Fruit fly (Drosophila melanogaster): ENCODE measurements around the gene CG15892.

Gene CG15892

DNA sequence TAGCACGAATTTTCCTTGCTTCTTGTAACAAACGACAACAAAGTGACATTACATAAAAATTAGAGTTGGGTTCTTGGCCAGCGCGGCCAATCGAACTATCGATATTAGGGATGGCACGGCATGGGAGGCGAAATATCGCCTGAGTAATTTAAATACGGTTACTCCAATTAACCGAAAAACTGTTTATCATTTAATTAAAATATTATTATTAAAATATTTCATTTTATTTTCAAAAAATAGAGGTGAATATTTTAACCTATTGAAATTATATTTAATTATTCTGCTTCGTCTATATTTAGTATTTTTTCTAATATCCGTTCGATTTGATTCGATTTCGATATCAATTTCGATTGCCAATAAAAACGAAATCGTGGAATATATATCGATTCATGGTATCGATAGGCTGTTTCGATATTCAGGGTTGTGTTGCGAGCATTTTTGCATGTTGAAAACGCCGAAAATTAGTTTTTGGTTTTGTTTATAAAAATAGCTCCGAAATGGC is 38.7 kb downstream of the CG15892 start, which contains the start of the genes Rbcn-3A and Spx (continued):
- TF ChIP-seq CG6654 (GFP tag; optimal IDR thresholded peaks at IDR 0.05) (no peak), ro (GFP tag; IDR thresholded peaks at IDR 0.05) (no peak), ac (GFP tag; optimal IDR thresholded peaks at IDR 0.05) (no peak), CG18262 (tag; optimal IDR thresholded peaks at IDR 0.05) (peak; percentile 38), CG14441 (GFP tag; IDR thresholded peaks at IDR 0.05) (no peak), tap (tag; optimal IDR thresholded peaks at IDR 0.05) (no peak), slou (GFP tag; optimal IDR thresholded peaks at IDR 0.05) (peak; percentile 21), nau (GFP tag; optimal IDR thresholded peaks at IDR 0.05) (no peak), CG8281 (tag; optimal IDR thresholded peaks at IDR 0.05) (no peak), CG6854 (GFP tag; optimal IDR thresholded peaks at IDR 0.05) (no peak), CrebB (tag; optimal IDR thresholded peaks at IDR 0.05) (no peak), zen2 (GFP tag; IDR thresholded peaks at IDR 0.05; ENCODE audit: partially characterized antibody) (peak; percentile 64; the same call in 1 of the 3 replicates), ERR (GFP tag; optimal IDR thresholded peaks at IDR 0.05) (no peak), cwo (GFP tag; optimal IDR thresholded peaks at IDR 0.05) (no peak), Xbp1 (GFP tag; optimal IDR thresholded peaks at IDR 0.05) (peak; percentile 40), CG3847 (GFP tag; IDR thresholded peaks at IDR 0.05) (0 out of 2 replicates have a peak, but pooled peaks have one; percentile 25), sqz (GFP tag; optimal IDR thresholded peaks at IDR 0.05) (no peak), Meics (GFP tag; optimal IDR thresholded peaks at IDR 0.05) (peak; percentile 12), pnt (GFP tag; optimal IDR thresholded peaks at IDR 0.05) (no peak), CG32767 (GFP tag; IDR thresholded peaks at IDR 0.05) (0 out of 2 replicates have a peak, but pooled peaks have one; percentile 12), ara (GFP tag; IDR thresholded peaks at IDR 0.05) (no peak), hb (GFP tag; IDR thresholded peaks at IDR 0.05; ENCODE audit: partially characterized antibody) (peak; percentile 85; the same call in 1 of the 3 replicates), CG13894 (tag; optimal IDR thresholded peaks at IDR 0.05) (peak; percentile 8), chinmo (GFP tag; IDR thresholded peaks at IDR 0.05; ENCODE audit: partially characterized antibody) (0 out of 4 replicates have a peak, but pooled peaks have one; percentile 80), CG4360 (GFP tag; IDR thresholded peaks at IDR 0.05) (no peak), Fer2 (tag; optimal IDR thresholded peaks at IDR 0.05) (no peak), CG17802 (tag; optimal IDR thresholded peaks at IDR 0.05) (no peak), HLH4C (GFP tag; IDR thresholded peaks at IDR 0.05; ENCODE audit: partially characterized antibody) (peak; percentile 92), tx (GFP tag; optimal IDR thresholded peaks at IDR 0.05) (no peak), Dref (GFP tag; IDR thresholded peaks at IDR 0.05) (peak; percentile 77), bcd (GFP tag; optimal IDR thresholded peaks at IDR 0.05) (no peak), CG4424 (GFP tag; optimal IDR thresholded peaks at IDR 0.05) (peak; percentile 40), CG4820 (GFP tag; optimal IDR thresholded peaks at IDR 0.05) (no peak), Eip74EF (GFP tag; optimal IDR thresholded peaks at IDR 0.05) (no peak), Atf-2 (GFP tag; optimal IDR thresholded peaks at IDR 0.05) (no peak), lmd (GFP tag; IDR thresholded peaks at IDR 0.05) (no peak; the same call in 1 of the 2 replicates), repo (GFP tag; optimal IDR thresholded peaks at IDR 0.05) (no peak), en (GFP tag; optimal IDR thresholded peaks at IDR 0.05) (no peak), CG34422 (GFP tag; IDR thresholded peaks at IDR 0.05) (peak; percentile 35; the same call in 1 of the 3 replicates), pros (GFP tag; optimal IDR thresholded peaks at IDR 0.05) (no peak), Six4 (GFP tag; optimal IDR thresholded peaks at IDR 0.05) (no peak), Hr78 (GFP tag; optimal IDR thresholded peaks at IDR 0.05) (no peak), disco-r (GFP tag; optimal IDR thresholded peaks at IDR 0.05) (no peak), CG7745 (tag; optimal IDR thresholded peaks at IDR 0.05) (no peak), vfl (GFP tag; optimal IDR thresholded peaks at IDR 0.05) (no peak), CG2889 (GFP tag; IDR thresholded peaks at IDR 0.05) (0 out of 3 replicates have a peak, but pooled peaks have one; percentile 27), CG17568 (GFP tag; optimal IDR thresholded peaks at IDR 0.05) (no peak), Sox102F (GFP tag; optimal IDR thresholded peaks at IDR 0.05) (peak; percentile 49), BtbVII (GFP tag; optimal IDR thresholded peaks at IDR 0.05) (no peak)
